Fruit fly (Drosophila melanogaster): ENCODE data around the gene rst.

- TF ChIP-seq Hr96 (GFP tag; optimal IDR thresholded peaks at IDR 0.05) = no peak
- TF ChIP-seq CG11617 (GFP tag; optimal IDR thresholded peaks at IDR 0.05) = no peak
- TF ChIP-seq kay (GFP tag; ENCODE audit: borderline replicate concordance) = no peak
- no peak for TF ChIP-seq CG7101 (tag; optimal IDR thresholded peaks at IDR 0.05)
- TF ChIP-seq tj (GFP tag; optimal IDR thresholded peaks at IDR 0.05) = no peak
- no peak for TF ChIP-seq Clk (GFP tag; optimal IDR thresholded peaks at IDR 0.05)
- TF ChIP-seq bab1 (GFP tag; optimal IDR thresholded peaks at IDR 0.05) = no peak
- TF ChIP-seq ovo (GFP tag; optimal IDR thresholded peaks at IDR 0.05) = no peak
- no peak for TF ChIP-seq CG1620 (GFP tag; optimal IDR thresholded peaks at IDR 0.05)
- TF ChIP-seq Crg-1 (GFP tag; optimal IDR thresholded peaks at IDR 0.05) = no peak
- no peak for TF ChIP-seq CG33017 (tag; optimal IDR thresholded peaks at IDR 0.05)
Measured at dm6 chrX:2993098-2993773, 19.6 kb upstream of the rst start.
